Fruit fly (Drosophila melanogaster) whole organism, embryonic: ENCODE data around the gene Rab9Fa.
A peak's percentile ranks its signal among the peaks of the same experiment; 100 is the strongest.

Experiments used
- CG32772 ChIP-seq: fragments of 200-800 bp; sonication (Bioruptor generic); IDR thresholded peaks from 2 replicates; pipeline ENCODE4 v1.3.6; 2022; ENCODE audit warnings: missing biosample characterization, missing genetic modification characterization
- E2f2 ChIP-seq: fragments of 200-800 bp; sonication (Bioruptor generic); IDR thresholded peaks from 2 replicates; pipeline ENCODE4 v1.3.6; 2022; ENCODE audit warnings: missing biosample characterization, missing genetic modification characterization
- caup ChIP-seq: fragments of 200-800 bp; sonication (Bioruptor generic); optimal IDR thresholded peaks from 3 replicates; lab custom pipeline; 2017; ENCODE audit warnings: missing biosample characterization, mild to moderate bottlenecking, missing genetic modification characterization, moderate library complexity; ENCODE audit not compliant: severe bottlenecking
- ewg ChIP-seq: fragments of 200-800 bp; sonication (Bioruptor generic); optimal IDR thresholded peaks from 3 replicates; lab custom pipeline; 2017; ENCODE audit warnings: mild to moderate bottlenecking, missing biosample characterization, missing genetic modification reagents, missing genetic modification characterization
- ham ChIP-seq: fragments of 200-800 bp; sonication (Bioruptor generic); IDR thresholded peaks from 2 replicates; pipeline ENCODE4 v1.3.6; 2022; ENCODE audit warnings: missing biosample characterization, missing genetic modification characterization

DNA sequence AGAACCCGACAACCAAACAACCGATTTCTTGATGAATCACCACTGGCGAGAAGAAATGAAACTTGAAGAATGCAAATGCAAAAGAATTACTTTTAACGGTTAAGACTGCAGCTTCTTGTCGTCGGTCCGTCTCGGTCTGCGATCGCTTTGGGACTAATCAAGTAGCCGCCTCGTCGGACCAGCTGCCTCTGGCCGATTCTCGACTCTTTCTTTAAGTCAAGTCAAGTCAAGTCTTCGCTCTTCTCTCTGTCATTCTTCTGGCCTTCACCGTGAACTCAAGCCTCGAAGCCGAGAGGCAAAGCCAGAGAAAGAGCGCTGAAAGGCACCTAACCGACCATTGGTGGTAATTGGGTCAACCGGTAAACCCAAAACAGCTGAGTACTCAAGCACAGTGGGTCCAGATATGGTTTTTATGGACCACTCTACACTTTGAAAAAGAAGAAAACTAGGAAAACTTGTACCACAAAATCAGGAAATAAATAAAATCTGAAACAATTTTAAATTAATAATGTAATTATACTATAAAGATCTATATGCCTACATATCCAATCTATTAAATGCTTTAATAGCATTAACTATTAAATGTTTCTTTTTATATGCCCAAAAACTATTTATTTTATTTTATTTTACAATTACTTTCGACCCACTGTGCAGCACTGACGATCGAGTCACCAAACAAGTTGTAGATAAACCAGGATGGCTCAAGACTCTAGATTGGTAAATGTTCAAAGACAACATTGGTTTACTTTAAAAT lies 16.3 kb upstream of the Rab9Fa start, which contains the start of gene C901:
- TF ChIP-seq ham (no peak), E2f2 (GFP tag; lab: Robert Waterston, UW) (peak; percentile 38), caup (GFP tag; lab: Kevin White, UChicago) (peak; percentile 6), ewg (peak; percentile 59), CG32772 (GFP tag; lab: Robert Waterston, UW) (no peak)
